Worm (Caenorhabditis elegans): ENCODE measurements around the gene Y4C6B.4.

DNA sequence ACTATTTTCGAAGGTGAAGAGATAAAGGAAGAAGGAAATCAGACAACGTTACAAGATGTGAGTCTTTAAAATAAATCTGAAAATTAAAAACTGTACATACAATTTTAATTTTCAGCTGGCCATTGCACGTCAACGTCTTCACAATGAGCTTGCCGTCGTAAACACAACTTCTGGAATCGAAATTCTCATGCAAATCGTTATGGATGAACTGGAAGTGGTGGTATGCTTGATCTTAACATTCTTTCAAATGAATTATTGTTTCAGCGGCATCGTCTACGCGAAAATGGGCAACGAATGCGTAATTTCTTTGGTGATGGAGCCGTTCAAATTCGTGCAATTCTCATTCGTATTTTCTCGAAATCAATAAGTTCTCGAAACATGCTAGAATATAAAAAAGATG, 28.3 kb downstream of the Y4C6B.4 start:
- no peak for TF ChIP-seq lin-11 (tag; optimal IDR thresholded peaks at IDR 0.05)
- TF ChIP-seq ama-1 (optimal IDR thresholded peaks at IDR 0.05), result no peak
- no peak for TF ChIP-seq ttx-3 (tag; optimal IDR thresholded peaks at IDR 0.05)
- no peak for TF ChIP-seq C38D4.7 (GFP tag; optimal IDR thresholded peaks at IDR 0.05)

All from whole organism, late embryonic.